Fruit fly (Drosophila melanogaster) ovary, adult (tissue): ENCODE data around the gene Rh2.
A peak's percentile ranks its signal among the peaks of the same experiment; 100 is the strongest.

Experiments used
- CG17801 ChIP-seq: fragments of 200-800 bp; optimal IDR thresholded peaks from 2 replicates; lab custom pipeline; 2019; ENCODE audit warnings: missing biosample characterization, mild to moderate bottlenecking, missing genetic modification characterization, moderate library complexity; ENCODE audit not compliant: partially characterized antibody

Gene Rh2

dm6 chr3R:18899123-18899522 is at the start of gene Rh2:
TSS of gene Rh2 (plus strand) at chr3R:18899423.
- no peak for TF ChIP-seq CG17801

- no peak for TF ChIP-seq CG17801
These were observed 47.5 kb upstream of the Rh2 start, which contains the start of gene CG31226 for dm6 chr3R:18851698-18852097. TSS of gene CG31226 (minus strand) at chr3R:18851798.

- no peak for TF ChIP-seq CG17801
These were observed 24.0 kb upstream of the Rh2 start, which contains the start of gene CG14298 for dm6 chr3R:18875228-18875627. TSS of gene CG14298 (plus strand) at chr3R:18875528.

dm6 chr3R:18895227-18895626 is 4.0 kb upstream of the Rh2 start:
- TF ChIP-seq CG17801, result no peak

dm6 chr3R:18897821-18898220 is 1.4 kb upstream of the Rh2 start, which contains the start of gene CG14297:
TSS of gene CG14297 (plus strand) at chr3R:18898121.
- no peak for TF ChIP-seq CG17801

- TF ChIP-seq CG17801, result no peak
These were observed 2.9 kb downstream of the Rh2 start, which contains the start of gene CG14294 for dm6 chr3R:18902164-18902563. TSS of gene CG14294 (minus strand) at chr3R:18902264.

- TF ChIP-seq CG17801, result peak; percentile 11
These were observed 3.6 kb downstream of the Rh2 start, which contains the start of gene CG34284 for dm6 chr3R:18902858-18903257. TSS of gene CG34284 (minus strand) at chr3R:18902933.

- no peak for TF ChIP-seq CG17801
These were observed 6.3 kb downstream of the Rh2 start, which contains the start of gene CG14292 for dm6 chr3R:18905555-18905920. TSS of gene CG14292 (minus strand) at chr3R:18905655.

dm6 chr3R:18905921-18906878 is 7.0 kb downstream of the Rh2 start, which contains the start of gene EndoA:
TSS of gene EndoA (plus strand) at chr3R:18906609.
- peak; percentile 26 for TF ChIP-seq CG17801

dm6 chr3R:18910336-18910735 is 11.1 kb downstream of the Rh2 start:
- no peak for TF ChIP-seq CG17801

dm6 chr3R:18910923-18911322 is 11.7 kb downstream of the Rh2 start:
- TF ChIP-seq CG17801, result no peak

- TF ChIP-seq CG17801, result no peak
These were observed 13.6 kb downstream of the Rh2 start, which contains the start of gene Sgsh for dm6 chr3R:18912782-18913331. TSS of gene Sgsh (minus strand) at chr3R:18912922.

- TF ChIP-seq CG17801, result no peak
These were observed 14.8 kb downstream of the Rh2 start for dm6 chr3R:18913856-18914593.

dm6 chr3R:18914594-18915275 is 15.5 kb downstream of the Rh2 start, which contains the start of gene Xrp1:
TSS of gene Xrp1 (plus strand) at chr3R:18914968.
- peak; percentile 33 for TF ChIP-seq CG17801

- no peak for TF ChIP-seq CG17801
These were observed 16.5 kb downstream of the Rh2 start for dm6 chr3R:18915644-18916194.
